Worm (Caenorhabditis elegans) whole organism, L2 larva: ENCODE results near the gene acl-8.

ENCODE experiments used
- aly-2 ChIP-seq: fragments of 150-350 bp; optimal IDR thresholded peaks from 2 replicates; lab custom pipeline; 2014; ENCODE audit warnings: missing biosample characterization, missing genetic modification characterization
- dmd-4 ChIP-seq: sonication (generic microtip); optimal IDR thresholded peaks from 2 replicates; lab custom pipeline; 2017; ENCODE audit warnings: missing biosample characterization, missing genetic modification characterization
- nhr-11 ChIP-seq: fragments of 150-350 bp; optimal IDR thresholded peaks from 2 replicates; lab custom pipeline; 2014; ENCODE audit warnings: missing biosample characterization, missing genetic modification characterization
- unc-39 ChIP-seq: fragments of 150-350 bp; optimal IDR thresholded peaks from 2 replicates; lab custom pipeline; 2014; ENCODE audit warnings: missing biosample characterization, missing genetic modification characterization

DNA sequence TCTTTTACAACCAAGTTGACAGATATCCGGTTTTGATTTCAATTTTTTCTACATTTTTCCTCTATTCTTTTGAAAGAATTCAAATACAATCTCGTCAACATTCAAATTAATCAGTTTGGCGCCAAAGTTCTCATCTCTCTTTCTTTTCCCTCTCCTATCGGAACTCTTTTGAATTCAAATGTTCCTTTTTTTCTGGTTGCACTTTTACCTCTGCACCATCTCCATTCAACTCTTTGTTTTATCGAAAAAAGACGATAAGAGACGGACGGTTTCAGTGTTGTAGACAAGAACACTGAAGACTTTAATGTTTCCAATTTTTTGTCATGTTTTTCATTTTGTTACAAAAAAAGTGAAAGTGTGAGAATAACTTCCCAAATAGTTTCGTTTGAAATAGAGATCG, 25.4 kb downstream of the acl-8 start:
- TF ChIP-seq aly-2 (tag; lab: Kevin White, UChicago) (no peak), unc-39 (no peak), nhr-11 (tag; lab: Kevin White, UChicago) (no peak), dmd-4 (no peak)
